Worm (Caenorhabditis elegans) whole organism, L1 larva: Measurements from ENCODE around the gene F43G6.16.

Experiments used
- C16A3.4 ChIP-seq: fragments of 150-350 bp; optimal IDR thresholded peaks from 2 replicates; lab custom pipeline; 2014; ENCODE audit warnings: missing biosample characterization, missing genetic modification characterization
- C34B4.2 ChIP-seq: sonication (generic microtip); optimal IDR thresholded peaks from 2 replicates; lab custom pipeline; 2017; ENCODE audit warnings: mild to moderate bottlenecking, missing genetic modification characterization, missing compliant biosample characterization
- F16B12.6 ChIP-seq: fragments of 150-350 bp; optimal IDR thresholded peaks from 2 replicates; lab custom pipeline; 2014; ENCODE audit warnings: missing biosample characterization, missing genetic modification characterization
- aha-1 ChIP-seq: fragments of 150-350 bp; optimal IDR thresholded peaks from 2 replicates; lab custom pipeline; 2014; ENCODE audit warnings: missing biosample characterization, missing genetic modification characterization
- aly-2 ChIP-seq: fragments of 150-350 bp; optimal IDR thresholded peaks from 2 replicates; lab custom pipeline; 2014; ENCODE audit warnings: missing biosample characterization, missing genetic modification characterization
- ceh-63 ChIP-seq: fragments of 200-800 bp; sonication (Bioruptor generic); optimal IDR thresholded peaks from 2 replicates; lab custom pipeline; 2018; ENCODE audit warnings: mild to moderate bottlenecking, missing genetic modification characterization, missing compliant biosample characterization
- ceh-8 ChIP-seq: fragments of 200-800 bp; sonication (Bioruptor generic); optimal IDR thresholded peaks from 2 replicates; lab custom pipeline; 2018; ENCODE audit warnings: mild to moderate bottlenecking, missing genetic modification characterization, moderate library complexity, missing compliant biosample characterization
- ceh-82 ChIP-seq, 3 experiments: fragments of 150-350 bp in 1 of 3; sonication (generic microtip) in 2 of 3; optimal IDR thresholded peaks; 2 replicates each; lab custom pipeline; 2014 to 2017; ENCODE audit warnings: missing biosample characterization in 3 of 3, missing genetic modification characterization in 3 of 3
- ceh-90 ChIP-seq: sonication (generic microtip); optimal IDR thresholded peaks from 2 replicates; lab custom pipeline; 2016; ENCODE audit warnings: missing genetic modification characterization, missing compliant biosample characterization
- ces-1 ChIP-seq: fragments of 150-350 bp; optimal IDR thresholded peaks from 2 replicates; lab custom pipeline; 2014; ENCODE audit warnings: missing biosample characterization, missing genetic modification reagents, missing genetic modification characterization
- egl-27 ChIP-seq, 2 experiments: fragments of 150-350 bp in 1 of 2; sonication (generic microtip); optimal IDR thresholded peaks; 3 replicates each; lab custom pipeline; 2017 to 2018; ENCODE audit warnings: missing biosample characterization in 2 of 2, missing genetic modification characterization in 2 of 2, missing genetic modification reagents in 2 of 2
- elt-2 ChIP-seq: sonication (generic microtip); optimal IDR thresholded peaks from 2 replicates; lab custom pipeline; 2016; ENCODE audit warnings: missing genetic modification characterization, mild to moderate bottlenecking, inconsistent platforms, missing compliant biosample characterization, missing genetic modification reagents
- elt-3 ChIP-seq, 6 experiments: fragments of 150-350 bp in 1 of 6; sonication (generic microtip); optimal IDR thresholded peaks; 2 replicates each; lab custom pipeline; 2017 to 2018; ENCODE audit warnings: missing biosample characterization in 6 of 6, missing genetic modification characterization in 6 of 6, inconsistent platforms in 1 of 6
- ets-5 ChIP-seq: fragments of 200-800 bp; sonication (Bioruptor generic); IDR thresholded peaks from 2 replicates; pipeline ENCODE4 v1.3.6; 2022; ENCODE audit warnings: missing genetic modification characterization, missing compliant biosample characterization
- fkh-10 ChIP-seq: sonication (generic microtip); optimal IDR thresholded peaks from 2 replicates; lab custom pipeline; 2017; ENCODE audit warnings: missing biosample characterization, missing genetic modification reagents, missing genetic modification characterization
- fkh-8 ChIP-seq: sonication (generic microtip); optimal IDR thresholded peaks from 2 replicates; lab custom pipeline; 2016; ENCODE audit warnings: mild to moderate bottlenecking, missing genetic modification characterization, missing compliant biosample characterization
- fos-1 ChIP-seq: fragments of 150-350 bp; optimal IDR thresholded peaks from 2 replicates; lab custom pipeline; 2014; ENCODE audit warnings: missing biosample characterization, missing genetic modification characterization
- grh-1 ChIP-seq: fragments of 200-800 bp; sonication (Bioruptor generic); IDR thresholded peaks from 2 replicates; pipeline ENCODE4 v1.3.6; 2022; ENCODE audit warnings: missing genetic modification reagents, missing genetic modification characterization, missing compliant biosample characterization
- hlh-17 ChIP-seq: fragments of 200-800 bp; sonication (Bioruptor generic); optimal IDR thresholded peaks from 2 replicates; lab custom pipeline; 2018; ENCODE audit warnings: missing genetic modification characterization, mild to moderate bottlenecking, missing compliant biosample characterization, moderate library complexity, borderline replicate concordance
- hlh-4 ChIP-seq: sonication (generic microtip); optimal IDR thresholded peaks from 2 replicates; lab custom pipeline; 2016; ENCODE audit warnings: mild to moderate bottlenecking, missing genetic modification characterization, missing compliant biosample characterization
- hpl-2 ChIP-seq: fragments of 150-350 bp; optimal IDR thresholded peaks from 2 replicates; lab custom pipeline; 2014; ENCODE audit warnings: missing biosample characterization, missing genetic modification reagents, missing genetic modification characterization
- jun-1 ChIP-seq: fragments of 150-350 bp; optimal IDR thresholded peaks from 2 replicates; lab custom pipeline; 2014; ENCODE audit warnings: missing biosample characterization, missing genetic modification reagents, missing genetic modification characterization
- lin-14 ChIP-seq: fragments of 200-800 bp; sonication (Bioruptor generic); optimal IDR thresholded peaks from 2 replicates; lab custom pipeline; 2018; ENCODE audit warnings: mild to moderate bottlenecking, missing genetic modification characterization, moderate library complexity, missing compliant biosample characterization
- lin-35 ChIP-seq, 2 experiments: fragments of 150-350 bp; optimal IDR thresholded peaks; 2 replicates each; lab custom pipeline; 2014; ENCODE audit warnings: missing biosample characterization in 2 of 2, missing genetic modification characterization in 2 of 2, missing genetic modification reagents in 2 of 2
- lin-39 ChIP-seq: fragments of 150-350 bp; optimal IDR thresholded peaks from 2 replicates; lab custom pipeline; 2014; ENCODE audit warnings: missing biosample characterization, missing genetic modification reagents, missing genetic modification characterization
- lir-3 ChIP-seq: sonication (generic microtip); optimal IDR thresholded peaks from 2 replicates; lab custom pipeline; 2016; ENCODE audit warnings: mild to moderate bottlenecking, missing genetic modification characterization, moderate library complexity, missing compliant biosample characterization; ENCODE audit not compliant: poor library complexity
- lsy-2 ChIP-seq, 2 experiments: fragments of 150-350 bp; optimal IDR thresholded peaks; 2 replicates each; lab custom pipeline; 2014; ENCODE audit warnings: missing biosample characterization in 2 of 2, missing genetic modification characterization in 2 of 2
- mab-9 ChIP-seq: fragments of 200-800 bp; sonication (Bioruptor generic); IDR thresholded peaks from 2 replicates; pipeline ENCODE4 v1.3.6; 2022; ENCODE audit warnings: missing genetic modification reagents, missing genetic modification characterization, missing compliant biosample characterization
- nhr-11 ChIP-seq: fragments of 150-350 bp; optimal IDR thresholded peaks from 2 replicates; lab custom pipeline; 2014; ENCODE audit warnings: missing biosample characterization, missing genetic modification characterization
- nhr-12 ChIP-seq: sonication (generic microtip); optimal IDR thresholded peaks from 2 replicates; lab custom pipeline; 2017; ENCODE audit warnings: missing biosample characterization, missing genetic modification characterization
- nhr-19 ChIP-seq: fragments of 200-800 bp; sonication (Bioruptor generic); conservative IDR thresholded peaks from 2 replicates; pipeline ENCODE4 v1.3.6; 2022; ENCODE audit warnings: missing genetic modification characterization, missing compliant biosample characterization
- nhr-28 ChIP-seq: fragments of 150-350 bp; optimal IDR thresholded peaks from 2 replicates; lab custom pipeline; 2014; ENCODE audit warnings: missing biosample characterization, missing genetic modification characterization
- nhr-47 ChIP-seq: sonication (generic microtip); optimal IDR thresholded peaks from 2 replicates; lab custom pipeline; 2016; ENCODE audit warnings: mild to moderate bottlenecking, missing genetic modification characterization, moderate library complexity, missing compliant biosample characterization
- nhr-71 ChIP-seq: sonication (generic microtip); optimal IDR thresholded peaks from 2 replicates; lab custom pipeline; 2016; ENCODE audit warnings: mild to moderate bottlenecking, missing genetic modification characterization, moderate library complexity, missing compliant biosample characterization
- nhr-76 ChIP-seq: sonication (generic microtip); optimal IDR thresholded peaks from 2 replicates; lab custom pipeline; 2017; ENCODE audit warnings: missing biosample characterization, missing genetic modification characterization
- nhr-77 ChIP-seq: fragments of 150-350 bp; optimal IDR thresholded peaks from 2 replicates; lab custom pipeline; 2014; ENCODE audit warnings: missing biosample characterization, missing genetic modification characterization
- nhr-85 ChIP-seq: sonication (generic microtip); peaks from one replicate; lab custom pipeline; 2016; ENCODE audit warnings: missing genetic modification characterization, inconsistent platforms, missing compliant biosample characterization
- nhr-90 ChIP-seq: sonication (generic microtip); optimal IDR thresholded peaks from 2 replicates; lab custom pipeline; 2016; ENCODE audit warnings: mild to moderate bottlenecking, missing genetic modification characterization, missing compliant biosample characterization; ENCODE audit not compliant: poor library complexity
- skn-1 ChIP-seq: fragments of 150-350 bp; optimal IDR thresholded peaks from 2 replicates; lab custom pipeline; 2014; ENCODE audit warnings: missing biosample characterization, missing genetic modification characterization
- snpc-4 ChIP-seq: fragments of 150-350 bp; optimal IDR thresholded peaks from 2 replicates; lab custom pipeline; 2014; ENCODE audit warnings: missing biosample characterization, missing genetic modification characterization
- sox-4 ChIP-seq: sonication (generic microtip); optimal IDR thresholded peaks from 2 replicates; lab custom pipeline; 2016; ENCODE audit warnings: missing genetic modification characterization, missing compliant biosample characterization
- tbx-2 ChIP-seq: sonication (generic microtip); optimal IDR thresholded peaks from 2 replicates; lab custom pipeline; 2016; ENCODE audit warnings: missing genetic modification characterization, missing compliant biosample characterization
- unc-130 ChIP-seq: fragments of 150-350 bp; optimal IDR thresholded peaks from 2 replicates; lab custom pipeline; 2017; ENCODE audit warnings: missing biosample characterization, missing genetic modification characterization, inconsistent platforms
- unc-30 ChIP-seq: sonication (generic microtip); optimal IDR thresholded peaks from 2 replicates; lab custom pipeline; 2017; ENCODE audit warnings: missing biosample characterization, missing genetic modification characterization
- unc-62 ChIP-seq: fragments of 150-350 bp; optimal IDR thresholded peaks from 2 replicates; lab custom pipeline; 2014; ENCODE audit warnings: missing biosample characterization, missing genetic modification reagents, missing genetic modification characterization
- unc-86 ChIP-seq: sonication (generic microtip); optimal IDR thresholded peaks from 2 replicates; lab custom pipeline; 2016; ENCODE audit warnings: missing genetic modification characterization, missing compliant biosample characterization
- unc-98 ChIP-seq: fragments of 200-800 bp; sonication (Bioruptor generic); IDR thresholded peaks from 2 replicates; pipeline ENCODE4 v1.3.6; 2022; ENCODE audit warnings: missing genetic modification characterization, missing compliant biosample characterization
- xbp-1 ChIP-seq: sonication (generic microtip); optimal IDR thresholded peaks from 2 replicates; lab custom pipeline; 2016; ENCODE audit warnings: missing genetic modification characterization, missing compliant biosample characterization
- zag-1 ChIP-seq: fragments of 150-350 bp; optimal IDR thresholded peaks from 2 replicates; lab custom pipeline; 2014; ENCODE audit warnings: missing biosample characterization, missing genetic modification characterization
- ztf-11 ChIP-seq, 2 experiments: sonication (generic microtip); optimal IDR thresholded peaks; 2 replicates each; lab custom pipeline; 2016 to 2017; ENCODE audit warnings: missing genetic modification characterization in 2 of 2, missing biosample characterization in 1 of 2, missing compliant biosample characterization in 1 of 2

F43G6.16 gene

ce11 chrII:11761806-11762512 is 20.5 kb downstream of the F43G6.16 start (continued):
- TF ChIP-seq fos-1 (tag; lab: Kevin White, UChicago) (no peak), nhr-11 (tag; lab: Kevin White, UChicago) (no peak), ets-5 (GFP tag; lab: Robert Waterston, UW) (no peak), unc-130 (tag; lab: Kevin White, UChicago) (no peak), grh-1 (GFP tag; lab: Robert Waterston, UW) (no peak), nhr-71 (peak; percentile 66), unc-30 (tag; lab: Kevin White, UChicago) (no peak), unc-86 (tag; lab: Kevin White, UChicago) (peak; percentile 21), mab-9 (GFP tag; lab: Robert Waterston, UW) (peak; percentile 68), hlh-17 (GFP tag; lab: Kevin White, UChicago) (no peak), nhr-28 (no peak), ces-1 (GFP tag; lab: Kevin White, UChicago) (no peak), C16A3.4 (tag; lab: Kevin White, UChicago) (peak; percentile 19), lin-39 (tag; lab: Kevin White, UChicago) (no peak), ztf-11 (tag; optimal IDR thresholded peaks at IDR 0.05; lab: Kevin White, UChicago) (no peak), jun-1 (tag; lab: Kevin White, UChicago) (no peak), hlh-4 (tag; lab: Kevin White, UChicago) (no peak), aha-1 (tag; lab: Kevin White, UChicago) (peak; percentile 27), nhr-19 (GFP tag; lab: Robert Waterston, UW) (peak; percentile 41), xbp-1 (tag; lab: Kevin White, UChicago) (no peak), zag-1 (no peak), F16B12.6 (peak; percentile 10), hpl-2 (GFP tag; lab: Kevin White, UChicago) (no peak), unc-62 (GFP tag; lab: Kevin White, UChicago) (no peak), tbx-2 (no peak), fkh-10 (no peak), lsy-2 (tag; optimal IDR thresholded peaks at IDR 0.05; lab: Kevin White, UChicago) (peak in 1 of 2 experiments; percentile 89), fkh-8 (peak; percentile 80), nhr-90 (peak; percentile 26), ceh-63 (GFP tag; lab: Kevin White, UChicago) (no peak), snpc-4 (tag; lab: Kevin White, UChicago) (peak; percentile 63), ceh-8 (GFP tag; lab: Kevin White, UChicago) (peak; percentile 23), lin-14 (no peak)

ce11 chrII:11759277-11759676 is 23.2 kb downstream of the F43G6.16 start, which contains the start of the genes F44E5.4 and F44E5.5:
Gene F44E5.4 (minus strand): TSS chrII:11759311.
Gene F44E5.5 (plus strand): TSS chrII:11759662.
- TF ChIP-seq sox-4 (peak; percentile 84), C16A3.4 (tag; lab: Kevin White, UChicago) (peak; percentile 16), nhr-12 (peak; percentile 54), fkh-10 (peak; percentile 61), fos-1 (tag; lab: Kevin White, UChicago) (peak; percentile 63), skn-1 (tag; lab: Kevin White, UChicago) (peak; percentile 47), lir-3 (tag; lab: Kevin White, UChicago) (peak; percentile 64), C34B4.2 (tag; lab: Kevin White, UChicago) (peak; percentile 86), nhr-90 (peak; percentile 88), nhr-76 (tag; lab: Kevin White, UChicago) (peak; percentile 27), egl-27 (tag; optimal IDR thresholded peaks at IDR 0.05; lab: Kevin White, UChicago) (peak in 1 of 2 experiments; percentile 25), nhr-28 (peak; percentile 42), ceh-90 (tag; lab: Kevin White, UChicago) (peak; percentile 12), lin-35 (GFP tag; optimal IDR thresholded peaks at IDR 0.05; lab: Kevin White, UChicago) (peak; percentile 31 to 78), nhr-47 (tag; lab: Kevin White, UChicago) (peak; percentile 96), aly-2 (tag; lab: Kevin White, UChicago) (peak; percentile 39), mab-9 (GFP tag; lab: Robert Waterston, UW) (peak; percentile 100), elt-3 (tag; optimal IDR thresholded peaks at IDR 0.05; lab: Kevin White, UChicago) (peak in 2 of 6 experiments; percentile 63 to 86), ets-5 (GFP tag; lab: Robert Waterston, UW) (peak; percentile 98; the same call in 1 of the 2 replicates), nhr-85 (tag; lab: Kevin White, UChicago) (peak; percentile 90), nhr-77 (peak; percentile 67), xbp-1 (tag; lab: Kevin White, UChicago) (peak; percentile 84), elt-2 (tag; lab: Kevin White, UChicago) (peak; percentile 54), unc-98 (GFP tag; lab: Robert Waterston, UW) (peak; percentile 99), ceh-8 (GFP tag; lab: Kevin White, UChicago) (peak; percentile 87), grh-1 (GFP tag; lab: Robert Waterston, UW) (peak; percentile 94), ceh-82 (tag; optimal IDR thresholded peaks at IDR 0.05; lab: Kevin White, UChicago) (peak; percentile 65 to 81 (median 69))
